Fruit fly (Drosophila melanogaster): ENCODE results near the gene CG9917.

The CG9917 gene

DNA sequence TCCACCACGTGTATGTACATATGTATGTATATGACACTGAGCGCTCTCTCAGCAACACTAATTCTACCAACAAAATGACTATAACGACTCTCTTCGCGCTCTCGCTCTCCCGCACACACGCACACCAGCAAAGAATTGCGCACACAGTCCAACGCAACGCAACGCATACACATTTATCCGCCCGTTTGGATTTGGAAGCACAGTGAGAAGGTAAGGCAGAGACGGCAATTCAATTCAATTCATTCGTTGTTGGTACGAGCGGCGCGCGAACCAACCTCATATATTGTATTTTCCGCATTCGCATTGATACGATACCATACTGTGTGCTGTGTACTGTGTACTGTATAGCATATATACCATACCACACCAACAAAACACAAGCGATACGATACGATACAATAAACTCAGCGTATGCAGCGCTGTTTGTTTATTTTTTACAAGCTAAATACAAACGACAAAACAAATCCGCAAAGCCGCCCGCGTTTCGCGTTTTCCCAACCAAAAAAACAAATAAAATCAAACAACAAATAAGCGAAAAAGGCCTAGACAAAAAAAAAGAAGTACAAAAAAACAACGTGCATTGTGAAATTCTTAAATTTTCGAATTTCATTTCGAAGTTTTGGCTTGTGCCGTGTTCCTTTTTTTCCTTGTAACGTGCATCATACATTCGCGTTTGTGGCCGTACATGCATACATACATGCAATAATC, 10.6 kb upstream of the CG9917 start, which contains the start of the genes CG9921 and Dsp1 (continued):
- TF ChIP-seq zfh1 (GFP tag; IDR thresholded peaks at IDR 0.05) = no peak
- no peak for TF ChIP-seq knrl (GFP tag; IDR thresholded peaks at IDR 0.05; ENCODE audit: partially characterized antibody)
- no peak for TF ChIP-seq caup (GFP tag; optimal IDR thresholded peaks at IDR 0.05; ENCODE audit: severe bottlenecking)
- TF ChIP-seq Camta (GFP tag; optimal IDR thresholded peaks at IDR 0.05) = no peak
- no peak for TF ChIP-seq CG2712 (tag; optimal IDR thresholded peaks at IDR 0.05)
- TF ChIP-seq Tbp (GFP tag; optimal IDR thresholded peaks at IDR 0.05) = no peak
- TF ChIP-seq CG17829 (tag; optimal IDR thresholded peaks at IDR 0.05) = peak; percentile 1
- TF ChIP-seq insv (GFP tag; optimal IDR thresholded peaks at IDR 0.05) = no peak
- peak; percentile 95 for TF ChIP-seq chinmo (GFP tag; IDR thresholded peaks at IDR 0.05; ENCODE audit: partially characterized antibody)
- TF ChIP-seq CG15479 (GFP tag; optimal IDR thresholded peaks at IDR 0.05) = peak; percentile 95
- no peak for TF ChIP-seq Gsc (GFP tag; IDR thresholded peaks at IDR 0.05)
- no peak for TF ChIP-seq Fer3 (tag; optimal IDR thresholded peaks at IDR 0.05)
- peak; percentile 8 for TF ChIP-seq CG8478 (optimal IDR thresholded peaks at IDR 0.05)
- no peak for TF ChIP-seq CG16815 (GFP tag; optimal IDR thresholded peaks at IDR 0.05)
- TF ChIP-seq sisA (GFP tag; IDR thresholded peaks at IDR 0.05) = no peak
- TF ChIP-seq tio (GFP tag; optimal IDR thresholded peaks at IDR 0.05) = no peak
- TF ChIP-seq CG15011 (GFP tag; optimal IDR thresholded peaks at IDR 0.05) = no peak
- TF ChIP-seq sima (GFP tag; optimal IDR thresholded peaks at IDR 0.05) = no peak
- no peak for TF ChIP-seq CG4328 (GFP tag; optimal IDR thresholded peaks at IDR 0.05)
- no peak for TF ChIP-seq CG5245 (GFP tag; optimal IDR thresholded peaks at IDR 0.05)
- no peak for TF ChIP-seq dmrt11E (tag; optimal IDR thresholded peaks at IDR 0.05)
- TF ChIP-seq CG9932 (GFP tag; IDR thresholded peaks at IDR 0.05) = peak; percentile 42
- no peak for TF ChIP-seq CG16863 (GFP tag; optimal IDR thresholded peaks at IDR 0.05)
- no peak for TF ChIP-seq CG3838 (GFP tag; optimal IDR thresholded peaks at IDR 0.05)
- TF ChIP-seq CG18599 (GFP tag; optimal IDR thresholded peaks at IDR 0.05) = no peak
- TF ChIP-seq CG30431 (GFP tag; optimal IDR thresholded peaks at IDR 0.05) = no peak
- no peak for TF ChIP-seq HLH3B (GFP tag; IDR thresholded peaks at IDR 0.05)
- TF ChIP-seq MTF-1 (GFP tag; optimal IDR thresholded peaks at IDR 0.05; ENCODE audit: borderline replicate concordance) = peak; percentile 48
- no peak for TF ChIP-seq Side (GFP tag; optimal IDR thresholded peaks at IDR 0.05)
- TF ChIP-seq z (GFP tag; IDR thresholded peaks at IDR 0.05) = no peak
- TF ChIP-seq CG10267 (tag; optimal IDR thresholded peaks at IDR 0.05) = no peak
- peak; percentile 11; the same call in 1 of the 2 replicates for TF ChIP-seq CG13287 (GFP tag; IDR thresholded peaks at IDR 0.05; ENCODE audit: partially characterized antibody)
- TF ChIP-seq CG5953 (GFP tag; IDR thresholded peaks at IDR 0.05) = no peak
- TF ChIP-seq chn (GFP tag; optimal IDR thresholded peaks at IDR 0.05) = no peak
- TF ChIP-seq ham (GFP tag; IDR thresholded peaks at IDR 0.05) = no peak
- TF ChIP-seq eve (GFP tag; optimal IDR thresholded peaks at IDR 0.05) = peak in 1 of 2 experiments; percentile 56
- no peak for TF ChIP-seq CG6175 (GFP tag; IDR thresholded peaks at IDR 0.05)
- no peak for TF ChIP-seq chif (GFP tag; optimal IDR thresholded peaks at IDR 0.05)
- no peak for TF ChIP-seq Bteb2 (GFP tag; optimal IDR thresholded peaks at IDR 0.05)
- no peak for TF ChIP-seq CG10979 (tag; optimal IDR thresholded peaks at IDR 0.05)
- TF ChIP-seq kay (GFP tag; optimal IDR thresholded peaks at IDR 0.05) = no peak
- TF ChIP-seq chm (GFP tag; IDR thresholded peaks at IDR 0.05) = peak; percentile 75
- peak; percentile 56; the same call in 1 of the 2 replicates for TF ChIP-seq bbx (GFP tag; IDR thresholded peaks at IDR 0.05; ENCODE audit: partially characterized antibody)
- TF ChIP-seq CG3163 (GFP tag; optimal IDR thresholded peaks at IDR 0.05) = peak; percentile 73
- TF ChIP-seq CG3281 (GFP tag; optimal IDR thresholded peaks at IDR 0.05) = peak; percentile 13
- no peak for TF ChIP-seq prd (optimal IDR thresholded peaks at IDR 0.05)
- 0 out of 3 replicates have a peak, but pooled peaks have one; percentile 10 for TF ChIP-seq prd (GFP tag; IDR thresholded peaks at IDR 0.05)
- no peak for TF ChIP-seq Mrtf (GFP tag; IDR thresholded peaks at IDR 0.05)
- no peak for TF ChIP-seq aop (GFP tag; IDR thresholded peaks at IDR 0.05)
- TF ChIP-seq CG14050 (GFP tag; IDR thresholded peaks at IDR 0.05) = no peak
- TF ChIP-seq tgo (GFP tag; IDR thresholded peaks at IDR 0.05) = no peak
